Fruit fly (Drosophila melanogaster) whole organism, wandering third instar larva: ENCODE data around the gene PIG-Wb.
A peak's percentile ranks its signal among the peaks of the same experiment; 100 is the strongest.

Source experiments
- Abd-B ChIP-seq: fragments of >200 bp; optimal IDR thresholded peaks from 2 replicates; lab custom pipeline; 2017; ENCODE audit warnings: missing biosample characterization, missing genetic modification characterization
- CG32264 ChIP-seq: fragments of 200-800 bp; sonication (Bioruptor generic); optimal IDR thresholded peaks from 2 replicates; lab custom pipeline; 2016; ENCODE audit warnings: missing biosample characterization, missing genetic modification characterization
- CG9705 ChIP-seq: fragments of 200-800 bp; sonication (Bioruptor generic); optimal IDR thresholded peaks from 2 replicates; lab custom pipeline; 2018; ENCODE audit warnings: missing biosample characterization, mild to moderate bottlenecking, missing genetic modification characterization
- CrebA ChIP-seq: fragments of 200-800 bp; sonication (Bioruptor generic); optimal IDR thresholded peaks from 2 replicates; lab custom pipeline; 2016; ENCODE audit warnings: missing biosample characterization, mild to moderate bottlenecking, missing genetic modification characterization, borderline replicate concordance
- Dfd ChIP-seq: fragments of >200 bp; optimal IDR thresholded peaks from 2 replicates; lab custom pipeline; 2017; ENCODE audit warnings: missing biosample characterization, missing genetic modification characterization
- Dif ChIP-seq: fragments of 200-275, 200-300 bp; sonication (Bioruptor generic); optimal IDR thresholded peaks from 2 replicates; lab custom pipeline; 2018; ENCODE audit warnings: missing biosample characterization, missing genetic modification characterization; ENCODE audit not compliant: partially characterized antibody
- GATAd ChIP-seq: sonication (Bioruptor generic); optimal IDR thresholded peaks from 2 replicates; lab custom pipeline; 2016; ENCODE audit warnings: missing biosample characterization, missing genetic modification characterization
- HLH106 ChIP-seq: fragments of 200-800 bp; optimal IDR thresholded peaks from 3 replicates; lab custom pipeline; 2019; ENCODE audit warnings: missing biosample characterization, mild to moderate bottlenecking, missing genetic modification characterization, moderate library complexity
- Hnf4 ChIP-seq: fragments of 200-800 bp; sonication (Bioruptor generic); optimal IDR thresholded peaks from 2 replicates; lab custom pipeline; 2016; ENCODE audit warnings: missing biosample characterization, mild to moderate bottlenecking, missing genetic modification characterization
- Hr78 ChIP-seq: fragments of >200 bp; optimal IDR thresholded peaks from 2 replicates; lab custom pipeline; 2017; ENCODE audit warnings: missing biosample characterization, missing genetic modification characterization
- Hr83 ChIP-seq: fragments of 200-300 bp; sonication (Bioruptor generic); optimal IDR thresholded peaks from 2 replicates; lab custom pipeline; 2016; ENCODE audit warnings: missing biosample characterization, mild to moderate bottlenecking, missing genetic modification characterization, moderate library complexity; ENCODE audit not compliant: poor library complexity, severe bottlenecking
- Jra ChIP-seq: sonication (Bioruptor generic); optimal IDR thresholded peaks from 2 replicates; lab custom pipeline; 2016; ENCODE audit warnings: missing biosample characterization, missing genetic modification characterization
- Mio ChIP-seq: sonication (Bioruptor generic); optimal IDR thresholded peaks from 2 replicates; lab custom pipeline; 2016; ENCODE audit warnings: missing biosample characterization, missing genetic modification characterization
- Myc ChIP-seq: fragments of >200 bp; optimal IDR thresholded peaks from 2 replicates; lab custom pipeline; 2017
- N ChIP-seq: fragments of >200 bp; optimal IDR thresholded peaks from 2 replicates; lab custom pipeline; 2018; ENCODE audit warnings: missing biosample characterization, missing external identifiers, missing genetic modification characterization
- OdsH ChIP-seq: fragments of 200-800 bp; sonication (Bioruptor generic); optimal IDR thresholded peaks from 2 replicates; lab custom pipeline; 2016; ENCODE audit warnings: missing biosample characterization, mild to moderate bottlenecking, missing genetic modification characterization
- Rel ChIP-seq, 2 experiments: fragments of 200-800 bp; sonication (Bioruptor generic) in 1 of 2; optimal IDR thresholded peaks; 2 replicates in 1 of 2; 3 replicates in 1 of 2; lab custom pipeline; 2016 to 2019; ENCODE audit warnings: mild to moderate bottlenecking in 2 of 2, missing biosample characterization in 2 of 2, missing genetic modification characterization in 2 of 2, moderate library complexity in 1 of 2
- Sp1 ChIP-seq: fragments of 200-800 bp; sonication (Bioruptor generic); optimal IDR thresholded peaks from 3 replicates; lab custom pipeline; 2019; ENCODE audit warnings: missing biosample characterization, mild to moderate bottlenecking, missing genetic modification characterization, moderate library complexity
- Vsx2 ChIP-seq: fragments of 200-300, 225-300 bp; sonication (Bioruptor generic); optimal IDR thresholded peaks from 2 replicates; lab custom pipeline; 2018; ENCODE audit warnings: missing biosample characterization, missing genetic modification characterization; ENCODE audit not compliant: partially characterized antibody
- brk ChIP-seq: fragments of 200-800 bp; sonication (Bioruptor generic); optimal IDR thresholded peaks from 2 replicates; lab custom pipeline; 2016; ENCODE audit warnings: missing biosample characterization, mild to moderate bottlenecking, missing genetic modification characterization
- dl ChIP-seq, 2 experiments: fragments of 175-275, 200-275 bp in 1 of 2; fragments of 200-275 bp in 1 of 2; sonication (Bioruptor generic); optimal IDR thresholded peaks; lab custom pipeline; 2018; ENCODE audit warnings: mild to moderate bottlenecking in 2 of 2, missing biosample characterization in 2 of 2, missing genetic modification characterization in 2 of 2, moderate library complexity in 2 of 2; ENCODE audit not compliant: partially characterized antibody in 2 of 2, insufficient read depth in 1 of 2
- dsf ChIP-seq: sonication (Bioruptor generic); optimal IDR thresholded peaks from 2 replicates; lab custom pipeline; 2016; ENCODE audit warnings: missing biosample characterization, missing genetic modification characterization, borderline replicate concordance
- ey ChIP-seq: fragments of 200-800 bp; sonication (Bioruptor generic); optimal IDR thresholded peaks from 2 replicates; lab custom pipeline; 2016; ENCODE audit warnings: missing biosample characterization, missing genetic modification characterization
- foxo ChIP-seq, 2 experiments: fragments of 200-800 bp; sonication (Bioruptor generic); optimal IDR thresholded peaks; 2 replicates in 1 of 2; 3 replicates in 1 of 2; lab custom pipeline; 2016 to 2017; ENCODE audit warnings: missing biosample characterization in 2 of 2, missing genetic modification characterization in 2 of 2
- fru ChIP-seq: fragments of 200-800 bp; sonication (Bioruptor generic); optimal IDR thresholded peaks from 3 replicates; lab custom pipeline; 2016; ENCODE audit warnings: missing biosample characterization, mild to moderate bottlenecking, missing genetic modification characterization
- h ChIP-seq: fragments of 200-800 bp; sonication (Bioruptor generic); optimal IDR thresholded peaks from 3 replicates; lab custom pipeline; 2016; ENCODE audit warnings: missing biosample characterization, mild to moderate bottlenecking, missing genetic modification characterization
- jim ChIP-seq: fragments of 175-275, 200-325 bp; sonication (Bioruptor generic); optimal IDR thresholded peaks from 2 replicates; lab custom pipeline; 2016; ENCODE audit warnings: missing biosample characterization, mild to moderate bottlenecking, missing genetic modification characterization
- lola ChIP-seq: fragments of >200 bp; optimal IDR thresholded peaks from 2 replicates; lab custom pipeline; 2017; ENCODE audit warnings: missing biosample characterization, missing genetic modification characterization
- pan ChIP-seq: fragments of >200 bp; optimal IDR thresholded peaks from 2 replicates; lab custom pipeline; 2017
- psq ChIP-seq: fragments of 200-800 bp; sonication (Bioruptor generic); optimal IDR thresholded peaks from 3 replicates; lab custom pipeline; 2017; ENCODE audit warnings: missing biosample characterization, mild to moderate bottlenecking, missing genetic modification characterization, moderate library complexity
- rgr ChIP-seq: fragments of 200-800 bp; sonication (Bioruptor generic); optimal IDR thresholded peaks from 3 replicates; lab custom pipeline; 2016; ENCODE audit warnings: missing biosample characterization, mild to moderate bottlenecking, missing genetic modification characterization
- sage ChIP-seq: fragments of 200-800 bp; sonication (Bioruptor generic); optimal IDR thresholded peaks from 2 replicates; lab custom pipeline; 2016; ENCODE audit warnings: missing biosample characterization, mild to moderate bottlenecking, missing genetic modification characterization
- sv ChIP-seq: fragments of 200-800 bp; sonication (Bioruptor generic); optimal IDR thresholded peaks from 3 replicates; lab custom pipeline; 2016; ENCODE audit warnings: missing biosample characterization, missing genetic modification characterization
- tai ChIP-seq: sonication (Bioruptor generic); optimal IDR thresholded peaks from 2 replicates; lab custom pipeline; 2016; ENCODE audit warnings: missing biosample characterization, missing genetic modification characterization
- usp ChIP-seq: fragments of >200 bp; optimal IDR thresholded peaks from 2 replicates; lab custom pipeline; 2017; ENCODE audit warnings: missing biosample characterization, missing genetic modification characterization
- woc ChIP-seq: sonication (Bioruptor generic); optimal IDR thresholded peaks from 2 replicates; lab custom pipeline; 2016; ENCODE audit warnings: missing biosample characterization, mild to moderate bottlenecking, missing genetic modification characterization

The PIG-Wb gene

DNA sequence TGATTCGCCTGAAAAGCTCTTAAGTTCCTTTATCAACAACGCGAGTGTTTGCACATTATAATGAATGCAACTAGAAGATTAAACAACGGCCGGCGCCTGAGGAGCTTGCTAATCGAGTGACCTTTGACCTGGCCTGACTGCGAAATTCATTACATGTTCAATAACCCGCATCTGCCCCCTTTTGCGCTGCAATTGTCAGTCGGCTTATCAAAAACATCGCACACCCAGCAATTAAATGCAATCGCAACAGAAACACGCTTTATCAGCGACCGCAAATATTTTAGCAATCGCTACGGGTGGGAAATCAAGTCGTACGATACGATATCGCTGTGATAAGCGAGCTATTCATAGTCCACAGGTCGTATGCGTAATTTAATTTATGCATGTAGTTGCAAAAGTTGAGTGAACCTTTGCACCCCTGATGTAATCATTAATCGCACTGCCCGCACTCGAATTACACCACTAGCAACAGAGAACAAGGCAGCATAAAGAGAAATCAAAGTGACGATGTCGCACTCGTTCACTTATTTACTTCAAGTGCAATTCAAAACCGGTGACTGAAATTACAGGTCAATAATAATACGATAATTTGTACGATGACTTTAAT is 1.7 kb upstream of the PIG-Wb start:
- TF ChIP-seq pan (lab: Kevin White, UChicago) (no peak), sage (GFP tag; lab: Kevin White, UChicago) (no peak), tai (no peak), Hnf4 (GFP tag; lab: Kevin White, UChicago) (no peak), woc (no peak), rgr (GFP tag; lab: Kevin White, UChicago) (no peak), CG9705 (GFP tag; lab: Kevin White, UChicago) (no peak), Sp1 (GFP tag; lab: Kevin White, UChicago) (no peak), fru (GFP tag; lab: Kevin White, UChicago) (no peak), jim (GFP tag; lab: Kevin White, UChicago) (no peak), Jra (no peak), dsf (GFP tag; lab: Kevin White, UChicago) (no peak), Dif (GFP tag; lab: Kevin White, UChicago) (no peak), usp (GFP tag; lab: Kevin White, UChicago) (no peak), Vsx2 (GFP tag; lab: Kevin White, UChicago) (no peak), N (GFP tag; lab: Kevin White, UChicago) (no peak), h (GFP tag; lab: Kevin White, UChicago) (no peak), Rel (GFP tag; optimal IDR thresholded peaks at IDR 0.05; lab: Kevin White, UChicago) (no peak), Rel (tag; optimal IDR thresholded peaks at IDR 0.05; lab: Kevin White, UChicago) (no peak), lola (GFP tag; lab: Kevin White, UChicago) (no peak), CrebA (GFP tag; lab: Kevin White, UChicago) (no peak)

DNA sequence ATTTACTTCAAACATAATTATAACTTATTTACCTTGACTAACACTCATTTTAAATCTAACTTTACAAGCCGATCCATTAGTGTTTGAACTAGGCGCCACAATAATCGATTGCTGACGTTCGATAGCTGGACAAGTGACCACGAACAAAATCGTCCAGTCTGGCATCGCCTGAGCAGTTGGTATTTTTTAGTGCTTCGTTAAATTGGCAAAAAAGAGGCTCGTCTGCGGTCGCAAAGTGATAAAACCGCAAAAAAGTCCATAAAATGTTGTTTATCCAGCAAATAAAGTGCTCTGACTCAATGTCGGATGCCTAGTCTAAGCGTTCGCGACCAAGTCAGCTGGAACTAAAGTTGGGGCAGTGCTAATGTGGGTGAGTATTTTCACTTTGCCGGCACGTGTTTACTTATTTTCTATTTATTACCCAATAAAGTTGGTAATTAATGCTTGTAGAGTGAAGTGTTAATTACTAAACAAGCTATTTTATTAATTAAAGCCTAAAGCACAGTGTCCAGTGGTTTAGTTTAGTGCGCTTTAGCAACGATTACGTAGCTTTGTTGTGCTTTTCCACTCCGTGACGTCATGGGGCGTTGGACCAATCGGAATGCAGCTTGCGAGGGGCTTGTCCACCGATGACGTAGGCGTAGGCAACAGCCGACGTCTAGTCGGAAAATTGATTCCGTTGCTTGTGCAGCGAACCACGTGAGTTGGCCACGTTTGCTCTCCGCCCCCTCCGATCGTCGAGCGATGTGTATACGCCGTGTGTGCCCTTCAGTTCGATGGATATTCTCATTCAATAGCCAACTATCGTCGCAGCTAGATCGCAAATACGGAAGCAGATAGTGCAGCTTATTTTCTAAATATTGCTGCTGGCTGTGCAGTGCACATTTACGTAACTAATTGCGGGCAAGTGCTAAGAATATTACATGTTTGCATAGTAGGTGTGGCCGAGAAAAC is 746 bp upstream of the PIG-Wb start, which contains the start of gene Gk2:
Gene Gk2 (plus strand): TSS at position 33 of the 954 bp plus-strand sequence.
- no peak for TF ChIP-seq OdsH (GFP tag; lab: Kevin White, UChicago)
- TF ChIP-seq Hnf4 (GFP tag; lab: Kevin White, UChicago), result peak; percentile 2
- peak; percentile 19 for TF ChIP-seq Myc (lab: Kevin White, UChicago)
- TF ChIP-seq fru (GFP tag; lab: Kevin White, UChicago), result no peak

DNA sequence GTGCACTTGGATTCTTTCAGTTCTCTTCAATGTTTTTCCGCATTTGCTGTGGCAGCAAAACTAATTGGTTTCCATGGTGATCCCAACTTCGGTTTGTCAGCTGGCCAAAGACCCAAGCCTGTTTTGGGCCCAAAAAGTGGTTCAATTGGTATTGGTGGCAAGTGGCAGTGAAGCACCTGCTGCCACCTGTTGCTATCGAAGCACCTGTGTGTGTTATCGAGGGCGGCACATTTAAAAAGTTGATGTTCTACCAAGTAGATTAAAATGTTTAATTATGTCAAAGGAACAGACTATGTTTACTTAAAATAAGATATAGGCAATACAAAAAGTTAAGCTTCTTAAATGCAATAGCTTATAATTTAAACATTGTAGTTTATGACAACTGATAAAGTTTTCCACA is 2.3 kb downstream of the PIG-Wb start, which contains the start of gene Oseg4:
Gene Oseg4 (minus strand): TSS at position 165 of the 400 bp plus-strand sequence.
- TF ChIP-seq Jra (no peak), brk (GFP tag; lab: Kevin White, UChicago) (no peak), CG9705 (GFP tag; lab: Kevin White, UChicago) (no peak), ey (no peak), foxo (GFP tag; optimal IDR thresholded peaks at IDR 0.05; lab: Kevin White, UChicago) (no peak), Abd-B (GFP tag; lab: Kevin White, UChicago) (no peak), N (GFP tag; lab: Kevin White, UChicago) (no peak)
- TF ChIP-seq, all 38 proteins: peak for 0

DNA sequence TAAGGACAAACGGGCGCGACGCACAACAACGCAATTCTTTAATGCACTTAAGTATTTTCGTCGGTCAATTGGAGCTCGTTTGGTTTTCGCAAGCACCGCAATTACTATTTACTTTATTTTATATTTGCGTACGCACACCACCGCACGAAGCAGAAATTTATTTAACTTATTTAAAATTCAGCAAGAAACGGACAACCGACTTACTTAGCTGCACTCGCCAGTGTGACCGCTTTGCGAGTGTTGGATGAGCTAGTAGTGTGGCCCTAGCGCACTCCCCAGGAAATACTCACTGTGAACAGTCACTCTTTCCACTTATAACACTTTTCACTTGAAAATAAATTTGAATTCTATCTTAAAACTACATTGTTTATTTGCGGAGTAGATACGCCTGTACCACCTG is 7.0 kb downstream of the PIG-Wb start, which contains the start of gene drpr:
Gene drpr (minus strand): TSS at position 235 of the 400 bp plus-strand sequence.
- TF ChIP-seq tai, result no peak
- no peak for TF ChIP-seq Abd-B (GFP tag; lab: Kevin White, UChicago)
- no peak for TF ChIP-seq GATAd (GFP tag; lab: Kevin White, UChicago)
- no peak for TF ChIP-seq brk (GFP tag; lab: Kevin White, UChicago)
- no peak for TF ChIP-seq lola (GFP tag; lab: Kevin White, UChicago)
- TF ChIP-seq N (GFP tag; lab: Kevin White, UChicago), result no peak
- TF ChIP-seq Hr78, result no peak
- no peak for TF ChIP-seq Myc (lab: Kevin White, UChicago)
- TF ChIP-seq psq (GFP tag; lab: Kevin White, UChicago), result no peak
- no peak for TF ChIP-seq CG32264
- no peak for TF ChIP-seq OdsH (GFP tag; lab: Kevin White, UChicago)
- peak; percentile 14 for TF ChIP-seq HLH106 (tag; lab: Kevin White, UChicago)
- TF ChIP-seq dsf (GFP tag; lab: Kevin White, UChicago), result no peak
- TF ChIP-seq Dif (GFP tag; lab: Kevin White, UChicago), result peak; percentile 45
- TF ChIP-seq pan (lab: Kevin White, UChicago), result no peak
- TF ChIP-seq dl (GFP tag; optimal IDR thresholded peaks at IDR 0.05; lab: Kevin White, UChicago; ENCODE audit: insufficient read depth in 1 of 2, partially characterized antibody in 2 of 2), result no peak
- TF ChIP-seq Hnf4 (GFP tag; lab: Kevin White, UChicago), result no peak
- TF ChIP-seq sv (GFP tag; lab: Kevin White, UChicago), result no peak
- TF ChIP-seq Mio (GFP tag; lab: Kevin White, UChicago), result no peak
- TF ChIP-seq fru (GFP tag; lab: Kevin White, UChicago), result peak; percentile 62
- no peak for TF ChIP-seq Dfd (GFP tag; lab: Kevin White, UChicago)
- TF ChIP-seq Vsx2 (GFP tag; lab: Kevin White, UChicago), result no peak
- peak; percentile 53 for TF ChIP-seq Hr83
- TF ChIP-seq Jra, result peak; percentile 17
- TF ChIP-seq woc, result peak; percentile 66
- TF ChIP-seq jim (GFP tag; lab: Kevin White, UChicago), result no peak
- TF ChIP-seq CG9705 (GFP tag; lab: Kevin White, UChicago), result peak; percentile 18
- TF ChIP-seq CrebA (GFP tag; lab: Kevin White, UChicago), result no peak
- TF ChIP-seq Rel (GFP tag; optimal IDR thresholded peaks at IDR 0.05; lab: Kevin White, UChicago), result no peak
- peak; percentile 57 for TF ChIP-seq Rel (tag; optimal IDR thresholded peaks at IDR 0.05; lab: Kevin White, UChicago)
- no peak for TF ChIP-seq usp (GFP tag; lab: Kevin White, UChicago)
